Worm (Caenorhabditis elegans): ENCODE measurements around the gene C55C3.73.

ce11 chrIV:5664375-5665004 lies 38.8 kb downstream of the C55C3.73 start, which contains the start of gene bec-1:
- TF ChIP-seq nfya-1 (tag; optimal IDR thresholded peaks at IDR 0.05; ENCODE audit: borderline replicate concordance, insufficient read depth) (no peak), rpc-1 (optimal IDR thresholded peaks at IDR 0.05) (no peak), rpc-1 (tag; optimal IDR thresholded peaks at IDR 0.05) (no peak), B0035.1 (tag; optimal IDR thresholded peaks at IDR 0.05) (no peak), F23B12.7 (tag; optimal IDR thresholded peaks at IDR 0.05; ENCODE audit: insufficient read depth) (no peak), unc-62 (GFP tag; optimal IDR thresholded peaks at IDR 0.05) (no peak), ztf-18 (tag; optimal IDR thresholded peaks at IDR 0.05) (no peak), unc-130 (GFP tag; optimal IDR thresholded peaks at IDR 0.05) (no peak), ztf-22 (GFP tag; optimal IDR thresholded peaks at IDR 0.05) (no peak), ztf-25 (GFP tag; IDR thresholded peaks at IDR 0.05) (no peak), ama-1 (optimal IDR thresholded peaks at IDR 0.05) (no peak), ama-1 (GFP tag; optimal IDR thresholded peaks at IDR 0.05) (no peak)
